Worm (Caenorhabditis elegans): Measurements from ENCODE around the gene T12G3.11.
A peak's percentile ranks its signal among the peaks of the same experiment; 100 is the strongest.

Gene T12G3.11

ce11 chrIV:12010377-12010776 lies 19.2 kb downstream of the T12G3.11 start:
- no peak for TF ChIP-seq Y105C5A.15 (GFP tag; IDR thresholded peaks at IDR 0.05)
- no peak for TF ChIP-seq attf-4 (tag; optimal IDR thresholded peaks at IDR 0.05)
- no peak for TF ChIP-seq nhr-111 (GFP tag; optimal IDR thresholded peaks at IDR 0.05)
- TF ChIP-seq dmd-9 (GFP tag; IDR thresholded peaks at IDR 0.05), result no peak
- no peak for TF ChIP-seq madf-9 (GFP tag; conservative IDR thresholded peaks at IDR 0.05)
- TF ChIP-seq daf-16 (GFP tag; optimal IDR thresholded peaks at IDR 0.05), result peak in 1 of 2 experiments; percentile 54
- TF ChIP-seq daf-16 (tag; optimal IDR thresholded peaks at IDR 0.05), result no peak
- no peak for TF ChIP-seq lin-29 (GFP tag; IDR thresholded peaks at IDR 0.05)
- 0 out of 2 replicates have a peak, but pooled peaks have one; percentile 9 for TF ChIP-seq dmd-6 (GFP tag; IDR thresholded peaks at IDR 0.05)
- TF ChIP-seq nhr-42 (GFP tag; IDR thresholded peaks at IDR 0.05), result no peak
- no peak for TF ChIP-seq jun-1 (tag; optimal IDR thresholded peaks at IDR 0.05)
- no peak for TF ChIP-seq R02D3.7 (tag; optimal IDR thresholded peaks at IDR 0.05)
- TF ChIP-seq gei-8 (GFP tag; optimal IDR thresholded peaks at IDR 0.05), result no peak
- TF ChIP-seq hif-1 (tag; optimal IDR thresholded peaks at IDR 0.05), result peak in 1 of 2 experiments; percentile 30
- TF ChIP-seq dve-1 (tag; optimal IDR thresholded peaks at IDR 0.05; ENCODE audit: insufficient read depth), result no peak
- TF ChIP-seq pqm-1 (tag; optimal IDR thresholded peaks at IDR 0.05), result no peak
- no peak for TF ChIP-seq daf-12 (tag; optimal IDR thresholded peaks at IDR 0.05)
- no peak for TF ChIP-seq T26A8.4 (GFP tag; IDR thresholded peaks at IDR 0.05)
- TF ChIP-seq hlh-30 (tag; optimal IDR thresholded peaks at IDR 0.05; ENCODE audit: insufficient read depth), result peak; percentile 49
- no peak for TF ChIP-seq nhr-41 (GFP tag; IDR thresholded peaks at IDR 0.05)
- TF ChIP-seq lin-13 (GFP tag; optimal IDR thresholded peaks at IDR 0.05), result no peak
- TF ChIP-seq mes-2 (tag; optimal IDR thresholded peaks at IDR 0.05; ENCODE audit: poor library complexity, severe bottlenecking), result no peak
- no peak for TF ChIP-seq zfp-3 (GFP tag; conservative IDR thresholded peaks at IDR 0.05)
- no peak for TF ChIP-seq dmd-8 (GFP tag; IDR thresholded peaks at IDR 0.05)
- TF ChIP-seq F10B5.3 (tag; optimal IDR thresholded peaks at IDR 0.05), result no peak
- TF ChIP-seq cey-2 (tag; optimal IDR thresholded peaks at IDR 0.05; ENCODE audit: borderline replicate concordance, insufficient read depth), result no peak
- TF ChIP-seq daf-19 (GFP tag; conservative IDR thresholded peaks at IDR 0.05), result no peak
- TF ChIP-seq ama-1 (optimal IDR thresholded peaks at IDR 0.05), result no peak
- no peak for TF ChIP-seq arid-1 (GFP tag; conservative IDR thresholded peaks at IDR 0.05)
- peak; percentile 85 for TF ChIP-seq set-16 (GFP tag; IDR thresholded peaks at IDR 0.05)
- TF ChIP-seq lsy-2 (tag; optimal IDR thresholded peaks at IDR 0.05), result no peak
- peak; percentile 74 for TF ChIP-seq nhr-11 (tag; optimal IDR thresholded peaks at IDR 0.05)
- TF ChIP-seq mep-1 (tag; optimal IDR thresholded peaks at IDR 0.05), result no peak
- no peak for TF ChIP-seq unc-62 (GFP tag; optimal IDR thresholded peaks at IDR 0.05 in 1 of 2)
- no peak for TF ChIP-seq unc-62 (tag; optimal IDR thresholded peaks at IDR 0.05)
- no peak for TF ChIP-seq ceh-44 (GFP tag; IDR thresholded peaks at IDR 0.05)
- TF ChIP-seq madf-5 (GFP tag; IDR thresholded peaks at IDR 0.05), result no peak
- TF ChIP-seq tra-1 (GFP tag; IDR thresholded peaks at IDR 0.05), result 0 out of 2 replicates have a peak, but pooled peaks have one; percentile 34
- no peak for TF ChIP-seq ZK546.5 (tag; optimal IDR thresholded peaks at IDR 0.05)
- TF ChIP-seq zip-11 (GFP tag; IDR thresholded peaks at IDR 0.05), result no peak
- TF ChIP-seq F44E2.7 (GFP tag; IDR thresholded peaks at IDR 0.05), result no peak
- TF ChIP-seq ctbp-1 (GFP tag; IDR thresholded peaks at IDR 0.05), result no peak; the same call in 1 of the 2 replicates
- TF ChIP-seq zfp-2 (tag; optimal IDR thresholded peaks at IDR 0.05), result no peak
- no peak for TF ChIP-seq spr-1 (tag; optimal IDR thresholded peaks at IDR 0.05)
- no peak for TF ChIP-seq nhr-28 (tag; optimal IDR thresholded peaks at IDR 0.05)
- TF ChIP-seq Y48G9A.11 (GFP tag; IDR thresholded peaks at IDR 0.05), result no peak
- TF ChIP-seq mxl-2 (GFP tag; conservative IDR thresholded peaks at IDR 0.05), result no peak
- no peak for TF ChIP-seq skn-1 (tag; optimal IDR thresholded peaks at IDR 0.05)
- TF ChIP-seq ZK337.2 (GFP tag; IDR thresholded peaks at IDR 0.05), result no peak
- no peak for TF ChIP-seq nhr-25 (tag; optimal IDR thresholded peaks at IDR 0.05; ENCODE audit: borderline replicate concordance, insufficient read depth)
- no peak for TF ChIP-seq mdt-29 (GFP tag; IDR thresholded peaks at IDR 0.05)

Measured in whole organism, L4 larva.